Comparison of ENCODE assay signal across 4 worm cellular contexts in genomic region chrX:10677552-10677951, ce11.
TF ChIP-seq lines count a peak whose summit lies in the region.

No protein-coding gene starts in this region.

TF ChIP-seq in whole organism, L2 larva, 48 proteins besides CTCF, POLR2A, EP300 and RAD21 (continues in another document):
- peak; percentile 63 for TF ChIP-seq sma-9 (GFP tag; optimal IDR thresholded peaks at IDR 0.05; lab: Kevin White, UChicago)
- TF ChIP-seq sma-9 (tag; optimal IDR thresholded peaks at IDR 0.05; lab: Kevin White, UChicago): no peak
- peak; percentile 70 for TF ChIP-seq ceh-16 (tag; optimal IDR thresholded peaks at IDR 0.05; lab: Kevin White, UChicago)
- no peak for TF ChIP-seq R02D3.7 (tag; optimal IDR thresholded peaks at IDR 0.05; lab: Kevin White, UChicago)
- no peak for TF ChIP-seq lin-11 (tag; optimal IDR thresholded peaks at IDR 0.05; lab: Kevin White, UChicago)
- peak; percentile 26 for TF ChIP-seq gmeb-1 (tag; optimal IDR thresholded peaks at IDR 0.05; lab: Kevin White, UChicago)
- TF ChIP-seq C34F6.9 (tag; optimal IDR thresholded peaks at IDR 0.05; lab: Kevin White, UChicago): peak; percentile 32
- TF ChIP-seq lsy-2 (tag; optimal IDR thresholded peaks at IDR 0.05; lab: Kevin White, UChicago): peak in 1 of 2 experiments; percentile 19
- no peak for TF ChIP-seq mbf-1 (tag; optimal IDR thresholded peaks at IDR 0.05; lab: Kevin White, UChicago)
- peak; percentile 63 for TF ChIP-seq lin-13 (GFP tag; optimal IDR thresholded peaks at IDR 0.05; lab: Kevin White, UChicago)
- TF ChIP-seq ztf-4 (tag; optimal IDR thresholded peaks at IDR 0.05; lab: Kevin White, UChicago): peak; percentile 11
- no peak for TF ChIP-seq nhr-12 (tag; optimal IDR thresholded peaks at IDR 0.05; lab: Kevin White, UChicago)
- TF ChIP-seq F13H6.1 (tag; optimal IDR thresholded peaks at IDR 0.05; lab: Kevin White, UChicago): peak; percentile 35
- no peak for TF ChIP-seq nhr-77 (tag; optimal IDR thresholded peaks at IDR 0.05; lab: Kevin White, UChicago)
- TF ChIP-seq nhr-23 (tag; optimal IDR thresholded peaks at IDR 0.05; lab: Kevin White, UChicago): no peak
- no peak for TF ChIP-seq Y55F3AM.14 (GFP tag; optimal IDR thresholded peaks at IDR 0.05; lab: Kevin White, UChicago)
- TF ChIP-seq peb-1 (tag; optimal IDR thresholded peaks at IDR 0.05; lab: Kevin White, UChicago): no peak
- TF ChIP-seq nhr-21 (tag; optimal IDR thresholded peaks at IDR 0.05; lab: Kevin White, UChicago): peak; percentile 33
- peak; percentile 36 for TF ChIP-seq nhr-25 (tag; optimal IDR thresholded peaks at IDR 0.05; lab: Kevin White, UChicago)
- peak; percentile 52 for TF ChIP-seq fos-1 (tag; optimal IDR thresholded peaks at IDR 0.05; lab: Kevin White, UChicago)
- TF ChIP-seq dmd-4 (tag; optimal IDR thresholded peaks at IDR 0.05; lab: Kevin White, UChicago): no peak
- no peak for TF ChIP-seq mab-5 (tag; optimal IDR thresholded peaks at IDR 0.05; lab: Kevin White, UChicago)
- TF ChIP-seq skn-1 (tag; optimal IDR thresholded peaks at IDR 0.05; lab: Kevin White, UChicago): no peak
- peak; percentile 68 for TF ChIP-seq sma-3 (GFP tag; optimal IDR thresholded peaks at IDR 0.05; lab: Kevin White, UChicago)

TF ChIP-seq in whole organism, L4 larva, 104 proteins besides CTCF, POLR2A, EP300 and RAD21 (continues in another document):
- peak; percentile 45; the same call in 1 of the 2 replicates for TF ChIP-seq hmg-1.1 (GFP tag; IDR thresholded peaks at IDR 0.05; lab: Robert Waterston, UW)
- TF ChIP-seq lsy-2 (tag; optimal IDR thresholded peaks at IDR 0.05; lab: Kevin White, UChicago): peak in 1 of 2 experiments; percentile 18
- no peak for TF ChIP-seq sdz-12 (GFP tag; optimal IDR thresholded peaks at IDR 0.05; lab: Kevin White, UChicago)
- peak; percentile 26 for TF ChIP-seq mep-1 (tag; optimal IDR thresholded peaks at IDR 0.05; lab: Kevin White, UChicago)
- no peak for TF ChIP-seq daf-16 (GFP tag; optimal IDR thresholded peaks at IDR 0.05; lab: Kevin White, UChicago)
- TF ChIP-seq daf-16 (tag; optimal IDR thresholded peaks at IDR 0.05; lab: Kevin White, UChicago): peak; percentile 3
- TF ChIP-seq aha-1 (tag; lab: Kevin White, UChicago): peak; percentile 64
- peak; percentile 52 for TF ChIP-seq dve-1 (tag; optimal IDR thresholded peaks at IDR 0.05; lab: Kevin White, UChicago; ENCODE audit: insufficient read depth)
- peak; percentile 16; the same call in 1 of the 2 replicates for TF ChIP-seq dmd-6 (GFP tag; IDR thresholded peaks at IDR 0.05; lab: Robert Waterston, UW)
- peak; percentile 67 for TF ChIP-seq ceh-28 (tag; optimal IDR thresholded peaks at IDR 0.05; lab: Kevin White, UChicago)
- no peak for TF ChIP-seq ces-1 (GFP tag; optimal IDR thresholded peaks at IDR 0.05; lab: Kevin White, UChicago)
- TF ChIP-seq ama-1 (optimal IDR thresholded peaks at IDR 0.05; lab: Kevin White, UChicago): peak; percentile 22
- peak; percentile 24; the same call in 1 of the 2 replicates for TF ChIP-seq lin-1 (GFP tag; IDR thresholded peaks at IDR 0.05; lab: Robert Waterston, UW)
- peak; percentile 0 for TF ChIP-seq nhr-102 (tag; optimal IDR thresholded peaks at IDR 0.05; lab: Kevin White, UChicago)
- TF ChIP-seq set-16 (GFP tag; IDR thresholded peaks at IDR 0.05; lab: Robert Waterston, UW): no peak
- TF ChIP-seq ztf-7 (tag; optimal IDR thresholded peaks at IDR 0.05; lab: Kevin White, UChicago): peak; percentile 51
- no peak for TF ChIP-seq ceh-82 (tag; optimal IDR thresholded peaks at IDR 0.05; lab: Kevin White, UChicago)
- TF ChIP-seq hlh-11 (tag; optimal IDR thresholded peaks at IDR 0.05; lab: Kevin White, UChicago): peak; percentile 50
- peak; percentile 62 for TF ChIP-seq mes-2 (tag; optimal IDR thresholded peaks at IDR 0.05; lab: Kevin White, UChicago; ENCODE audit: poor library complexity, severe bottlenecking)
- peak; percentile 39 for TF ChIP-seq pqm-1 (tag; optimal IDR thresholded peaks at IDR 0.05; lab: Kevin White, UChicago)
- peak; percentile 63 for TF ChIP-seq nhr-28 (tag; optimal IDR thresholded peaks at IDR 0.05; lab: Kevin White, UChicago)
- peak; percentile 46 for TF ChIP-seq duxl-1 (tag; optimal IDR thresholded peaks at IDR 0.05; lab: Kevin White, UChicago; ENCODE audit: poor library complexity)
- no peak for TF ChIP-seq attf-4 (tag; optimal IDR thresholded peaks at IDR 0.05; lab: Kevin White, UChicago)

TF ChIP-seq in whole organism, late embryonic, 69 proteins besides CTCF, POLR2A, EP300 and RAD21 (continues in another document):
- TF ChIP-seq ceh-30 (tag; optimal IDR thresholded peaks at IDR 0.05; lab: Kevin White, UChicago): no peak
- TF ChIP-seq C08G9.2 (tag; optimal IDR thresholded peaks at IDR 0.05; lab: Kevin White, UChicago): no peak
- no peak for TF ChIP-seq madf-2 (tag; optimal IDR thresholded peaks at IDR 0.05; lab: Kevin White, UChicago)
- TF ChIP-seq hlh-15 (tag; optimal IDR thresholded peaks at IDR 0.05; lab: Kevin White, UChicago): no peak
- no peak for TF ChIP-seq hlh-8 (tag; optimal IDR thresholded peaks at IDR 0.05; lab: Kevin White, UChicago)
- TF ChIP-seq sdc-2 (tag; optimal IDR thresholded peaks at IDR 0.05; lab: Kevin White, UChicago): no peak
- TF ChIP-seq dmd-4 (tag; optimal IDR thresholded peaks at IDR 0.05; lab: Kevin White, UChicago; ENCODE audit: borderline replicate concordance): no peak
- TF ChIP-seq ceh-24 (tag; optimal IDR thresholded peaks at IDR 0.05; lab: Kevin White, UChicago): no peak
- TF ChIP-seq ceh-6 (GFP tag; optimal IDR thresholded peaks at IDR 0.05; lab: Kevin White, UChicago): no peak
- no peak for TF ChIP-seq sox-2 (GFP tag; IDR thresholded peaks at IDR 0.05; lab: Robert Waterston, UW)
- no peak for TF ChIP-seq ceh-34 (tag; optimal IDR thresholded peaks at IDR 0.05; lab: Kevin White, UChicago)
- no peak for TF ChIP-seq ceh-9 (tag; optimal IDR thresholded peaks at IDR 0.05; lab: Kevin White, UChicago)
- no peak for TF ChIP-seq K02D7.2 (tag; optimal IDR thresholded peaks at IDR 0.05; lab: Kevin White, UChicago)
- TF ChIP-seq mec-3 (tag; optimal IDR thresholded peaks at IDR 0.05; lab: Kevin White, UChicago; ENCODE audit: borderline replicate concordance): no peak
- TF ChIP-seq pax-1 (tag; optimal IDR thresholded peaks at IDR 0.05; lab: Kevin White, UChicago): no peak
- no peak for TF ChIP-seq lin-11 (tag; optimal IDR thresholded peaks at IDR 0.05; lab: Kevin White, UChicago)
- TF ChIP-seq ceh-31 (tag; optimal IDR thresholded peaks at IDR 0.05; lab: Kevin White, UChicago): peak; percentile 23
- TF ChIP-seq ceh-45 (GFP tag; IDR thresholded peaks at IDR 0.05; lab: Robert Waterston, UW): no peak
- TF ChIP-seq hlh-13 (GFP tag; optimal IDR thresholded peaks at IDR 0.05; lab: Kevin White, UChicago): no peak
- peak; percentile 33 for TF ChIP-seq nfya-1 (tag; optimal IDR thresholded peaks at IDR 0.05; lab: Kevin White, UChicago)
- TF ChIP-seq hlh-6 (tag; optimal IDR thresholded peaks at IDR 0.05; lab: Kevin White, UChicago): no peak
- TF ChIP-seq C38D4.7 (GFP tag; optimal IDR thresholded peaks at IDR 0.05; lab: Kevin White, UChicago): no peak
- peak; percentile 47 for TF ChIP-seq ceh-48 (tag; optimal IDR thresholded peaks at IDR 0.05; lab: Kevin White, UChicago)
- peak; percentile 66 for TF ChIP-seq tbx-2 (tag; optimal IDR thresholded peaks at IDR 0.05; lab: Kevin White, UChicago)
- peak; percentile 66 for TF ChIP-seq unc-42 (tag; optimal IDR thresholded peaks at IDR 0.05; lab: Kevin White, UChicago)
- TF ChIP-seq K09A11.1 (tag; optimal IDR thresholded peaks at IDR 0.05; lab: Kevin White, UChicago; ENCODE audit: insufficient read depth): no peak

TF ChIP-seq in whole organism, mixed stage, embryonic, 35 proteins besides CTCF, POLR2A, EP300 and RAD21:
- peak; percentile 9 for TF ChIP-seq unc-120 (tag; optimal IDR thresholded peaks at IDR 0.05; lab: Kevin White, UChicago; ENCODE audit: poor library complexity, severe bottlenecking)
- no peak for TF ChIP-seq mep-1 (tag; optimal IDR thresholded peaks at IDR 0.05; lab: Kevin White, UChicago)
- no peak for TF ChIP-seq ztf-11 (tag; optimal IDR thresholded peaks at IDR 0.05; lab: Kevin White, UChicago)
- TF ChIP-seq ham-2 (GFP tag; optimal IDR thresholded peaks at IDR 0.05; lab: Kevin White, UChicago): peak; percentile 36
- TF ChIP-seq sem-2 (GFP tag; optimal IDR thresholded peaks at IDR 0.05; lab: Kevin White, UChicago): no peak
- TF ChIP-seq hlh-1 (tag; optimal IDR thresholded peaks at IDR 0.05; lab: Kevin White, UChicago): no peak
- peak; percentile 79 for TF ChIP-seq ces-1 (GFP tag; optimal IDR thresholded peaks at IDR 0.05; lab: Kevin White, UChicago)
- TF ChIP-seq elt-1 (tag; optimal IDR thresholded peaks at IDR 0.05; lab: Kevin White, UChicago; ENCODE audit: borderline replicate concordance, insufficient read depth): peak; percentile 32
- TF ChIP-seq ceh-39 (tag; optimal IDR thresholded peaks at IDR 0.05; lab: Kevin White, UChicago): peak; percentile 31
- peak; percentile 34 for TF ChIP-seq sptf-1 (tag; optimal IDR thresholded peaks at IDR 0.05; lab: Kevin White, UChicago)
- TF ChIP-seq mls-2 (tag; optimal IDR thresholded peaks at IDR 0.05; lab: Kevin White, UChicago): no peak
- no peak for TF ChIP-seq blmp-1 (tag; optimal IDR thresholded peaks at IDR 0.05; lab: Kevin White, UChicago)
- no peak for TF ChIP-seq flh-1 (GFP tag; optimal IDR thresholded peaks at IDR 0.05; lab: Kevin White, UChicago)
